Worm (Caenorhabditis elegans): ENCODE data around the gene ufl-1.

ce11 chrIV:7032459-7032858, 4.2 kb downstream of the ufl-1 start, which contains the start of gene C06G3.8:
- TF ChIP-seq ets-4 (GFP tag; optimal IDR thresholded peaks at IDR 0.05), result no peak
- no peak for TF ChIP-seq unc-62 (GFP tag; optimal IDR thresholded peaks at IDR 0.05)
- TF ChIP-seq snpc-1.1 (tag; optimal IDR thresholded peaks at IDR 0.05; ENCODE audit: insufficient read depth), result no peak
- TF ChIP-seq ekl-4 (GFP tag; IDR thresholded peaks at IDR 0.05), result no peak
- TF ChIP-seq lin-35 (GFP tag; optimal IDR thresholded peaks at IDR 0.05), result no peak
- no peak for TF ChIP-seq ama-1 (optimal IDR thresholded peaks at IDR 0.05)
- TF ChIP-seq ama-1 (GFP tag; optimal IDR thresholded peaks at IDR 0.05), result no peak
- TF ChIP-seq tlf-1 (GFP tag; optimal IDR thresholded peaks at IDR 0.05), result no peak
- TF ChIP-seq snpc-3.4 (tag; optimal IDR thresholded peaks at IDR 0.05), result no peak
- TF ChIP-seq hrde-1 (tag; optimal IDR thresholded peaks at IDR 0.05; ENCODE audit: borderline replicate concordance), result no peak
- no peak for TF ChIP-seq nfya-1 (tag; optimal IDR thresholded peaks at IDR 0.05; ENCODE audit: borderline replicate concordance, insufficient read depth)
- TF ChIP-seq T26A5.8 (tag; optimal IDR thresholded peaks at IDR 0.05), result no peak

Data from whole organism, young adult.